Worm (Caenorhabditis elegans): Measurements from ENCODE around the gene R02F2.6.

ce11 chrIII:5464077-5464476 is 14.6 kb downstream of the R02F2.6 start, which contains the start of gene F48E8.2:
- TF ChIP-seq ceh-8 (GFP tag; optimal IDR thresholded peaks at IDR 0.05) = no peak
- no peak for TF ChIP-seq nhr-12 (tag; optimal IDR thresholded peaks at IDR 0.05)

Measured in whole organism, L1 larva.